Fruit fly (Drosophila melanogaster) whole organism, adult: ENCODE data around the gene CG12998.

ENCODE experiments used
- CG11617 ChIP-seq: fragments of 200-800 bp; sonication (Bioruptor generic); optimal IDR thresholded peaks from 2 replicates; lab custom pipeline; 2017; ENCODE audit warnings: mild to moderate bottlenecking, missing biosample characterization, missing genetic modification reagents, missing genetic modification characterization
- CG33017 ChIP-seq: fragments of 200-800 bp; sonication (Bioruptor generic); optimal IDR thresholded peaks from 2 replicates; lab custom pipeline; 2018; ENCODE audit warnings: missing biosample characterization, mild to moderate bottlenecking, missing genetic modification characterization, moderate library complexity
- CG5204 ChIP-seq: fragments of 200-800 bp; sonication (Bioruptor generic); optimal IDR thresholded peaks from 2 replicates; lab custom pipeline; 2016; ENCODE audit warnings: missing biosample characterization, missing genetic modification characterization
- CG7045 ChIP-seq: fragments of 200-800 bp; sonication (Bioruptor generic); optimal IDR thresholded peaks from 2 replicates; lab custom pipeline; 2017; ENCODE audit warnings: missing biosample characterization, mild to moderate bottlenecking, missing genetic modification characterization
- CG7101 ChIP-seq: fragments of 200-800 bp; sonication (Bioruptor generic); optimal IDR thresholded peaks from 2 replicates; lab custom pipeline; 2018; ENCODE audit warnings: missing biosample characterization, mild to moderate bottlenecking, missing genetic modification characterization, moderate library complexity
- Hr96 ChIP-seq: fragments of 200-800 bp; sonication (Bioruptor generic); optimal IDR thresholded peaks from 2 replicates; lab custom pipeline; 2016; ENCODE audit warnings: missing biosample characterization, missing genetic modification characterization
- Mnt ChIP-seq: fragments of 200-800 bp; sonication (Bioruptor generic); optimal IDR thresholded peaks from 2 replicates; lab custom pipeline; 2016; ENCODE audit warnings: missing biosample characterization, mild to moderate bottlenecking, missing genetic modification characterization
- bab1 ChIP-seq: fragments of 200-800 bp; sonication (Bioruptor generic); optimal IDR thresholded peaks from 3 replicates; lab custom pipeline; 2019; ENCODE audit warnings: missing biosample characterization, mild to moderate bottlenecking, missing genetic modification characterization, moderate library complexity
- cnc ChIP-seq, 2 experiments: fragments of >200 bp; optimal IDR thresholded peaks; 2 replicates each; lab custom pipeline; 2017
- tj ChIP-seq: fragments of 200-800 bp; sonication (Bioruptor generic); optimal IDR thresholded peaks from 3 replicates; lab custom pipeline; 2017; ENCODE audit warnings: missing biosample characterization, mild to moderate bottlenecking, missing genetic modification characterization, moderate library complexity

DNA sequence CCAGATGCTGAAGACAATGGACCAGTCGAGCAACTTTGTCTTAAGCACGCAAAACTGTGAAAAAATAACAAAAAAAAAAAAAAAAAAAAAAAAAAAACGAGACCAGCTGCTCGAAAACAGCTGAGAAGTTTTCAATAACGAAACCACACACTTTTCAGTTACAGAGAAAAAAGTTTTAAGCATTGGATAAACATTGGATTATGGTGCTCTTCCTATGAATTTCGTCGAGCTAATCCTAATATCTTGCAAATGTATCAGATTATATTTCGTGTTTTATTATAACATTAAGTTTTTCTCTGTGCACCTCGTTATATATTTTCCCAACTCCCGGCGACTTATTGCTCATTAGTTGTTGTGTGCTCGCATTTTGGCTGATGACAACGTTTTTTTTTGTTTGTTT lies 41.9 kb upstream of the CG12998 start:
- TF ChIP-seq CG5204 (GFP tag; lab: Kevin White, UChicago) (no peak), CG7045 (GFP tag; lab: Kevin White, UChicago) (no peak), bab1 (no peak), CG33017 (tag; lab: Kevin White, UChicago) (no peak), CG7101 (tag; lab: Kevin White, UChicago) (no peak), cnc (optimal IDR thresholded peaks at IDR 0.05; lab: Kevin White, UChicago) (no peak), Mnt (GFP tag; lab: Kevin White, UChicago) (no peak), tj (GFP tag; lab: Kevin White, UChicago) (no peak), CG11617 (GFP tag; lab: Kevin White, UChicago) (no peak), Hr96 (GFP tag; lab: Kevin White, UChicago) (no peak)
